Worm (Caenorhabditis elegans) whole organism, L1 larva: ENCODE results near the gene F35A5.2.

ENCODE experiments used
- C04F5.9 ChIP-seq: sonication (generic microtip); optimal IDR thresholded peaks from 2 replicates; lab custom pipeline; 2016; ENCODE audit warnings: missing genetic modification characterization, missing compliant biosample characterization
- Y116A8C.19 ChIP-seq: sonication (generic microtip); optimal IDR thresholded peaks from 2 replicates; lab custom pipeline; 2016; ENCODE audit warnings: missing compliant biosample characterization, missing genetic modification characterization, borderline replicate concordance
- aha-1 ChIP-seq: fragments of 150-350 bp; optimal IDR thresholded peaks from 2 replicates; lab custom pipeline; 2014; ENCODE audit warnings: missing biosample characterization, missing genetic modification characterization
- alr-1 ChIP-seq: fragments of 200-800 bp; sonication (Bioruptor generic); optimal IDR thresholded peaks from 2 replicates; lab custom pipeline; 2018; ENCODE audit warnings: borderline replicate concordance, mild to moderate bottlenecking, missing genetic modification characterization, missing compliant biosample characterization
- aly-2 ChIP-seq: fragments of 150-350 bp; optimal IDR thresholded peaks from 2 replicates; lab custom pipeline; 2014; ENCODE audit warnings: missing biosample characterization, missing genetic modification characterization
- blmp-1 ChIP-seq: fragments of 150-350 bp; optimal IDR thresholded peaks from 2 replicates; lab custom pipeline; 2014; ENCODE audit warnings: missing biosample characterization, missing genetic modification characterization
- ceh-8 ChIP-seq: fragments of 200-800 bp; sonication (Bioruptor generic); optimal IDR thresholded peaks from 2 replicates; lab custom pipeline; 2018; ENCODE audit warnings: mild to moderate bottlenecking, missing genetic modification characterization, moderate library complexity, missing compliant biosample characterization
- ceh-88 ChIP-seq: fragments of 200-800 bp; sonication (Bioruptor generic); IDR thresholded peaks from 2 replicates; pipeline ENCODE4 v1.3.6; 2022; ENCODE audit warnings: missing genetic modification characterization, missing compliant biosample characterization
- ceh-90 ChIP-seq: sonication (generic microtip); optimal IDR thresholded peaks from 2 replicates; lab custom pipeline; 2016; ENCODE audit warnings: missing genetic modification characterization, missing compliant biosample characterization
- dsc-1 ChIP-seq: sonication (generic microtip); optimal IDR thresholded peaks from 2 replicates; lab custom pipeline; 2016; ENCODE audit warnings: mild to moderate bottlenecking, missing genetic modification characterization, missing compliant biosample characterization
- efl-1 ChIP-seq, 4 experiments: fragments of 150-350 bp; optimal IDR thresholded peaks in 3 of 4; peaks in 1 of 4; 1 replicate in 1 of 4; 2 replicates in 3 of 4; lab custom pipeline; 2014; ENCODE audit warnings: missing biosample characterization in 2 of 4, missing genetic modification characterization in 2 of 4, missing genetic modification reagents in 2 of 4
- egl-13 ChIP-seq: sonication (generic microtip); optimal IDR thresholded peaks from 2 replicates; lab custom pipeline; 2016; ENCODE audit warnings: missing genotype, missing genetic modification reagents, missing genetic modification characterization, missing compliant biosample characterization
- elt-2 ChIP-seq: sonication (generic microtip); optimal IDR thresholded peaks from 2 replicates; lab custom pipeline; 2016; ENCODE audit warnings: missing genetic modification characterization, mild to moderate bottlenecking, inconsistent platforms, missing compliant biosample characterization, missing genetic modification reagents
- elt-3 ChIP-seq, 6 experiments: fragments of 150-350 bp in 1 of 6; sonication (generic microtip); optimal IDR thresholded peaks; 2 replicates each; lab custom pipeline; 2017 to 2018; ENCODE audit warnings: missing biosample characterization in 6 of 6, missing genetic modification characterization in 6 of 6, inconsistent platforms in 1 of 6
- ets-5 ChIP-seq: fragments of 200-800 bp; sonication (Bioruptor generic); IDR thresholded peaks from 2 replicates; pipeline ENCODE4 v1.3.6; 2022; ENCODE audit warnings: missing genetic modification characterization, missing compliant biosample characterization
- fkh-10 ChIP-seq: sonication (generic microtip); optimal IDR thresholded peaks from 2 replicates; lab custom pipeline; 2017; ENCODE audit warnings: missing biosample characterization, missing genetic modification reagents, missing genetic modification characterization
- fkh-4 ChIP-seq: sonication (generic microtip); optimal IDR thresholded peaks from 2 replicates; lab custom pipeline; 2016; ENCODE audit warnings: missing compliant biosample characterization, missing genetic modification characterization, borderline replicate concordance
- fos-1 ChIP-seq: fragments of 150-350 bp; optimal IDR thresholded peaks from 2 replicates; lab custom pipeline; 2014; ENCODE audit warnings: missing biosample characterization, missing genetic modification characterization
- irx-1 ChIP-seq: sonication (generic microtip); optimal IDR thresholded peaks from 2 replicates; lab custom pipeline; 2016; ENCODE audit warnings: missing genetic modification characterization, missing compliant biosample characterization
- jun-1 ChIP-seq: fragments of 150-350 bp; optimal IDR thresholded peaks from 2 replicates; lab custom pipeline; 2014; ENCODE audit warnings: missing biosample characterization, missing genetic modification reagents, missing genetic modification characterization
- lin-13 ChIP-seq: fragments of 150-350 bp; optimal IDR thresholded peaks from 2 replicates; lab custom pipeline; 2014; ENCODE audit warnings: missing biosample characterization, missing genetic modification reagents, missing genetic modification characterization
- lin-14 ChIP-seq: fragments of 200-800 bp; sonication (Bioruptor generic); optimal IDR thresholded peaks from 2 replicates; lab custom pipeline; 2018; ENCODE audit warnings: mild to moderate bottlenecking, missing genetic modification characterization, moderate library complexity, missing compliant biosample characterization
- lin-15B ChIP-seq: fragments of 150-350 bp; sonication (generic microtip); optimal IDR thresholded peaks from 3 replicates; lab custom pipeline; 2014; ENCODE audit warnings: missing biosample characterization, missing genetic modification characterization
- lin-39 ChIP-seq: fragments of 150-350 bp; optimal IDR thresholded peaks from 2 replicates; lab custom pipeline; 2014; ENCODE audit warnings: missing biosample characterization, missing genetic modification reagents, missing genetic modification characterization
- lsy-2 ChIP-seq, 2 experiments: fragments of 150-350 bp; optimal IDR thresholded peaks; 2 replicates each; lab custom pipeline; 2014; ENCODE audit warnings: missing biosample characterization in 2 of 2, missing genetic modification characterization in 2 of 2
- mdl-1 ChIP-seq, 2 experiments: fragments of 150-350 bp; optimal IDR thresholded peaks; 2 replicates each; lab custom pipeline; 2014 to 2017; ENCODE audit warnings: missing biosample characterization in 2 of 2, missing genetic modification characterization in 2 of 2, inconsistent platforms in 1 of 2
- mep-1 ChIP-seq: fragments of 150-350 bp; optimal IDR thresholded peaks from 2 replicates; lab custom pipeline; 2014; ENCODE audit warnings: missing biosample characterization, missing genetic modification characterization
- nhr-19 ChIP-seq: fragments of 200-800 bp; sonication (Bioruptor generic); conservative IDR thresholded peaks from 2 replicates; pipeline ENCODE4 v1.3.6; 2022; ENCODE audit warnings: missing genetic modification characterization, missing compliant biosample characterization
- nhr-28 ChIP-seq: fragments of 150-350 bp; optimal IDR thresholded peaks from 2 replicates; lab custom pipeline; 2014; ENCODE audit warnings: missing biosample characterization, missing genetic modification characterization
- nhr-71 ChIP-seq: sonication (generic microtip); optimal IDR thresholded peaks from 2 replicates; lab custom pipeline; 2016; ENCODE audit warnings: mild to moderate bottlenecking, missing genetic modification characterization, moderate library complexity, missing compliant biosample characterization
- nhr-76 ChIP-seq: sonication (generic microtip); optimal IDR thresholded peaks from 2 replicates; lab custom pipeline; 2017; ENCODE audit warnings: missing biosample characterization, missing genetic modification characterization
- nhr-77 ChIP-seq: fragments of 150-350 bp; optimal IDR thresholded peaks from 2 replicates; lab custom pipeline; 2014; ENCODE audit warnings: missing biosample characterization, missing genetic modification characterization
- nhr-85 ChIP-seq: sonication (generic microtip); peaks from one replicate; lab custom pipeline; 2016; ENCODE audit warnings: missing genetic modification characterization, inconsistent platforms, missing compliant biosample characterization
- nhr-90 ChIP-seq: sonication (generic microtip); optimal IDR thresholded peaks from 2 replicates; lab custom pipeline; 2016; ENCODE audit warnings: mild to moderate bottlenecking, missing genetic modification characterization, missing compliant biosample characterization; ENCODE audit not compliant: poor library complexity
- pax-3 ChIP-seq: fragments of 200-800 bp; sonication (Bioruptor generic); optimal IDR thresholded peaks from 2 replicates; lab custom pipeline; 2018; ENCODE audit warnings: mild to moderate bottlenecking, missing genetic modification characterization, moderate library complexity, missing compliant biosample characterization
- sox-4 ChIP-seq: sonication (generic microtip); optimal IDR thresholded peaks from 2 replicates; lab custom pipeline; 2016; ENCODE audit warnings: missing genetic modification characterization, missing compliant biosample characterization
- tbx-2 ChIP-seq: sonication (generic microtip); optimal IDR thresholded peaks from 2 replicates; lab custom pipeline; 2016; ENCODE audit warnings: missing genetic modification characterization, missing compliant biosample characterization
- tlp-1 ChIP-seq: fragments of 150-350 bp; optimal IDR thresholded peaks from 2 replicates; lab custom pipeline; 2014; ENCODE audit warnings: missing biosample characterization, missing genetic modification characterization
- unc-130 ChIP-seq: fragments of 150-350 bp; optimal IDR thresholded peaks from 2 replicates; lab custom pipeline; 2017; ENCODE audit warnings: missing biosample characterization, missing genetic modification characterization, inconsistent platforms
- unc-30 ChIP-seq: sonication (generic microtip); optimal IDR thresholded peaks from 2 replicates; lab custom pipeline; 2017; ENCODE audit warnings: missing biosample characterization, missing genetic modification characterization
- unc-62 ChIP-seq: fragments of 150-350 bp; optimal IDR thresholded peaks from 2 replicates; lab custom pipeline; 2014; ENCODE audit warnings: missing biosample characterization, missing genetic modification reagents, missing genetic modification characterization
- unc-86 ChIP-seq: sonication (generic microtip); optimal IDR thresholded peaks from 2 replicates; lab custom pipeline; 2016; ENCODE audit warnings: missing genetic modification characterization, missing compliant biosample characterization
- vab-15 ChIP-seq: sonication (generic microtip); optimal IDR thresholded peaks from 2 replicates; lab custom pipeline; 2017; ENCODE audit warnings: missing genotype, mild to moderate bottlenecking, missing genetic modification characterization, missing compliant biosample characterization
- zip-4 ChIP-seq: fragments of 200-800 bp; sonication (Bioruptor generic); optimal IDR thresholded peaks from 2 replicates; lab custom pipeline; 2018; ENCODE audit warnings: mild to moderate bottlenecking, missing genetic modification characterization, moderate library complexity, missing compliant biosample characterization
- ztf-11 ChIP-seq, 2 experiments: sonication (generic microtip); optimal IDR thresholded peaks; 2 replicates each; lab custom pipeline; 2016 to 2017; ENCODE audit warnings: missing genetic modification characterization in 2 of 2, missing biosample characterization in 1 of 2, missing compliant biosample characterization in 1 of 2
- ztf-4 ChIP-seq: fragments of 150-350 bp; optimal IDR thresholded peaks from 2 replicates; lab custom pipeline; 2014; ENCODE audit warnings: missing biosample characterization, missing genetic modification characterization

Gene F35A5.2

DNA sequence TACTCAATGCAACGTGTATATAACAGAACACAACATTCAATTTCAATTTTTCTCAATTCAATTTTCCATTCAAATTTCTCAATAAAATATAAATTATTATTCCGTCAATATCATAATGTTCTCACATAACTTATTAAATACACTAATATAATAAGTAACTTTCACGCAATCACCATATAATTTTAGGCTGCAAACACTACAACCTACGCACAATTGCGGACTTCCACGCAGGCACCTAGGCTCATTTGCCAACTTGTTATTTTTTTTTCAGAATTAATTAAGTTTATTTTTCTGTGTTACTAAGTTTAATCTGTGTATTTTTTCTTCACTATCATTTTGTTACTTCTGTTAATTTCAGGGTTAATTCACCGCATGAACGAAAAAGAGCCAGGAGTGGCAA is 32.5 kb upstream of the F35A5.2 start, which contains the start of gene F47B7.2 (continued):
- no peak for TF ChIP-seq aha-1 (tag; lab: Kevin White, UChicago)
- TF ChIP-seq C04F5.9 (tag; lab: Kevin White, UChicago): no peak
- no peak for TF ChIP-seq irx-1
- no peak for TF ChIP-seq ztf-11 (tag; optimal IDR thresholded peaks at IDR 0.05; lab: Kevin White, UChicago)
- no peak for TF ChIP-seq fkh-10 (GFP tag; lab: Kevin White, UChicago)
- TF ChIP-seq ceh-8 (GFP tag; lab: Kevin White, UChicago): no peak
- TF ChIP-seq ceh-88 (GFP tag; lab: Robert Waterston, UW): no peak
- no peak for TF ChIP-seq elt-3 (tag; optimal IDR thresholded peaks at IDR 0.05; lab: Kevin White, UChicago)
- no peak for TF ChIP-seq egl-13 (tag; lab: Kevin White, UChicago)
- TF ChIP-seq elt-2 (tag; lab: Kevin White, UChicago): no peak
- TF ChIP-seq nhr-90 (tag; lab: Kevin White, UChicago): peak; percentile 7
- no peak for TF ChIP-seq nhr-85 (tag; lab: Kevin White, UChicago)
- TF ChIP-seq tlp-1 (tag; lab: Kevin White, UChicago): no peak
- peak; percentile 58 for TF ChIP-seq lin-14 (GFP tag; lab: Kevin White, UChicago)
- TF ChIP-seq nhr-28 (tag; lab: Kevin White, UChicago): no peak
- no peak for TF ChIP-seq zip-4 (GFP tag; lab: Kevin White, UChicago)
- TF ChIP-seq ets-5 (GFP tag; lab: Robert Waterston, UW): no peak
- peak; percentile 7 for TF ChIP-seq unc-130
- no peak for TF ChIP-seq sox-4 (tag; lab: Kevin White, UChicago)
- no peak for TF ChIP-seq lin-13
- no peak for TF ChIP-seq unc-86 (tag; lab: Kevin White, UChicago)
- TF ChIP-seq nhr-19 (GFP tag; lab: Robert Waterston, UW): no peak
- no peak for TF ChIP-seq mdl-1 (tag; optimal IDR thresholded peaks at IDR 0.05; lab: Kevin White, UChicago)
- peak; percentile 32 for TF ChIP-seq tbx-2 (tag; lab: Kevin White, UChicago)
- no peak for TF ChIP-seq jun-1 (tag; lab: Kevin White, UChicago)
- TF ChIP-seq fos-1 (tag; lab: Kevin White, UChicago): no peak
- no peak for TF ChIP-seq nhr-77
- TF ChIP-seq mep-1 (tag; lab: Kevin White, UChicago): peak; percentile 69
- no peak for TF ChIP-seq unc-62 (GFP tag; lab: Kevin White, UChicago)
- TF ChIP-seq vab-15: no peak
- no peak for TF ChIP-seq fkh-4 (tag; lab: Kevin White, UChicago)
- TF ChIP-seq, all 84 proteins: peak for 21

- no peak for TF ChIP-seq lin-39 (tag; lab: Kevin White, UChicago)
- TF ChIP-seq aly-2 (tag; lab: Kevin White, UChicago): no peak
- no peak for TF ChIP-seq nhr-71
- no peak for TF ChIP-seq nhr-77
- TF ChIP-seq tbx-2 (tag; lab: Kevin White, UChicago): no peak
- TF ChIP-seq aha-1 (tag; lab: Kevin White, UChicago): no peak
- TF ChIP-seq elt-3 (tag; optimal IDR thresholded peaks at IDR 0.05; lab: Kevin White, UChicago): no peak
- TF ChIP-seq fkh-4 (tag; lab: Kevin White, UChicago): no peak
- TF ChIP-seq ceh-90 (tag; lab: Kevin White, UChicago): no peak
- no peak for TF ChIP-seq lsy-2 (tag; optimal IDR thresholded peaks at IDR 0.05; lab: Kevin White, UChicago)
- no peak for TF ChIP-seq unc-30 (tag; lab: Kevin White, UChicago)
- TF ChIP-seq ztf-11 (tag; optimal IDR thresholded peaks at IDR 0.05; lab: Kevin White, UChicago): no peak
- TF ChIP-seq fkh-10 (GFP tag; lab: Kevin White, UChicago): no peak
- no peak for TF ChIP-seq nhr-76 (tag; lab: Kevin White, UChicago)
- TF ChIP-seq blmp-1 (tag; lab: Kevin White, UChicago): peak; percentile 95
- TF ChIP-seq pax-3: no peak
- TF ChIP-seq ceh-8 (GFP tag; lab: Kevin White, UChicago): no peak
- no peak for TF ChIP-seq lin-15B (tag; lab: Kevin White, UChicago)
- TF ChIP-seq unc-62 (GFP tag; lab: Kevin White, UChicago): no peak
- TF ChIP-seq efl-1 (optimal IDR thresholded peaks at IDR 0.05; lab: Kevin White, UChicago): no peak
- TF ChIP-seq efl-1 (GFP tag; optimal IDR thresholded peaks at IDR 0.05 in 1 of 2; lab: Kevin White, UChicago): peak in 1 of 2 experiments; percentile 83
- no peak for TF ChIP-seq alr-1
- TF ChIP-seq Y116A8C.19 (tag; lab: Kevin White, UChicago): no peak
- TF ChIP-seq ztf-4 (tag; lab: Kevin White, UChicago): no peak
- no peak for TF ChIP-seq dsc-1
- no peak for TF ChIP-seq unc-86 (tag; lab: Kevin White, UChicago)
- peak; percentile 18 for TF ChIP-seq lin-14 (GFP tag; lab: Kevin White, UChicago)
Measured at ce11 chrX:3773233-3773632, 31.7 kb upstream of the F35A5.2 start.
